Worm (Caenorhabditis elegans) whole organism, L4 larva: ENCODE measurements around the gene srh-265.

Experiments used
- F10B5.3 ChIP-seq: sonication (generic microtip); optimal IDR thresholded peaks from 2 replicates; lab custom pipeline; 2016; ENCODE audit warnings: mild to moderate bottlenecking, missing genetic modification characterization, missing compliant biosample characterization
- F44E2.7 ChIP-seq: fragments of 200-800 bp; sonication (Bioruptor generic); IDR thresholded peaks from 2 replicates; pipeline ENCODE4 v2.1.2; 2022; ENCODE audit warnings: missing genetic modification characterization, missing compliant biosample characterization
- F49E8.2 ChIP-seq: sonication (generic microtip); optimal IDR thresholded peaks from 2 replicates; lab custom pipeline; 2016; ENCODE audit warnings: missing compliant biosample characterization, mild to moderate bottlenecking, missing genetic modification characterization, borderline replicate concordance
- aha-1 ChIP-seq: fragments of 150-350 bp; peaks from one replicate; lab custom pipeline; 2014; ENCODE audit warnings: missing biosample characterization, missing genetic modification characterization
- aly-2 ChIP-seq: sonication (generic microtip); optimal IDR thresholded peaks from 2 replicates; lab custom pipeline; 2018; ENCODE audit warnings: missing biosample characterization, missing genetic modification characterization
- ama-1 ChIP-seq: fragments of 150-350 bp; optimal IDR thresholded peaks from 2 replicates; lab custom pipeline; 2014; ENCODE audit warnings: inconsistent platforms, mixed read lengths
- arid-1 ChIP-seq: fragments of 200-800 bp; sonication (Bioruptor generic); conservative IDR thresholded peaks from 2 replicates; pipeline ENCODE4 v1.3.6; 2022; ENCODE audit warnings: missing genetic modification reagents, missing genetic modification characterization, missing compliant biosample characterization
- ceh-62 ChIP-seq: sonication (generic microtip); optimal IDR thresholded peaks from 2 replicates; lab custom pipeline; 2017; ENCODE audit warnings: missing biosample characterization, missing genetic modification characterization
- ces-1 ChIP-seq: fragments of 150-350 bp; sonication (generic microtip); optimal IDR thresholded peaks from 4 replicates; lab custom pipeline; 2014; ENCODE audit warnings: missing biosample characterization, missing genetic modification reagents, missing genetic modification characterization
- cey-2 ChIP-seq: sonication (generic microtip); optimal IDR thresholded peaks from 3 replicates; lab custom pipeline; 2017; ENCODE audit warnings: missing genetic modification characterization, mild to moderate bottlenecking, missing compliant biosample characterization, antibody characterized with exemption, borderline replicate concordance; ENCODE audit not compliant: insufficient read depth
- daf-12 ChIP-seq: fragments of 150-350 bp; optimal IDR thresholded peaks from 2 replicates; lab custom pipeline; 2014; ENCODE audit warnings: missing biosample characterization, missing genetic modification reagents, missing genetic modification characterization
- daf-16 ChIP-seq, 3 experiments: sonication (generic microtip); optimal IDR thresholded peaks; 2 replicates each; lab custom pipeline; 2016 to 2017; ENCODE audit warnings: missing genetic modification characterization in 3 of 3, missing genetic modification reagents in 3 of 3, mild to moderate bottlenecking in 2 of 3, missing compliant biosample characterization in 2 of 3, missing biosample characterization in 1 of 3, moderate library complexity in 1 of 3
- daf-8 ChIP-seq: fragments of 200-800 bp; sonication (Bioruptor generic); IDR thresholded peaks from 2 replicates; pipeline ENCODE4 v1.3.6; 2022; ENCODE audit warnings: missing genetic modification characterization, missing compliant biosample characterization
- dmd-6 ChIP-seq: fragments of 200-800 bp; sonication (Bioruptor generic); IDR thresholded peaks from 2 replicates; pipeline ENCODE4 v1.3.6; 2022; ENCODE audit warnings: missing genetic modification reagents, missing genetic modification characterization, missing compliant biosample characterization
- dmd-9 ChIP-seq: fragments of 200-800 bp; sonication (Bioruptor generic); IDR thresholded peaks from 2 replicates; pipeline ENCODE4 v1.3.6; 2022; ENCODE audit warnings: missing genetic modification reagents, missing genetic modification characterization, missing compliant biosample characterization
- dve-1 ChIP-seq: sonication (generic microtip); optimal IDR thresholded peaks from 2 replicates; lab custom pipeline; 2017; ENCODE audit warnings: antibody characterized with exemption, mild to moderate bottlenecking, missing genetic modification characterization, missing compliant biosample characterization; ENCODE audit not compliant: insufficient read depth
- fos-1 ChIP-seq: fragments of 150-350 bp; optimal IDR thresholded peaks from 2 replicates; lab custom pipeline; 2014; ENCODE audit warnings: missing biosample characterization, missing genetic modification characterization
- hmg-1.1 ChIP-seq: fragments of 200-800 bp; sonication (Bioruptor generic); IDR thresholded peaks from 2 replicates; pipeline ENCODE4 v1.3.6; 2022; ENCODE audit warnings: missing genetic modification reagents, missing genetic modification characterization, missing compliant biosample characterization
- jun-1 ChIP-seq: fragments of 150-350 bp; optimal IDR thresholded peaks from 2 replicates; lab custom pipeline; 2014; ENCODE audit warnings: missing biosample characterization, missing genetic modification reagents, missing genetic modification characterization
- lin-1 ChIP-seq: fragments of 200-800 bp; sonication (Bioruptor generic); IDR thresholded peaks from 2 replicates; pipeline ENCODE4 v1.3.6; 2022; ENCODE audit warnings: missing genetic modification reagents, missing genetic modification characterization, missing compliant biosample characterization
- lin-13 ChIP-seq: fragments of 150-350 bp; optimal IDR thresholded peaks from 2 replicates; lab custom pipeline; 2014; ENCODE audit warnings: missing biosample characterization, missing genetic modification reagents, missing genetic modification characterization
- lin-39 ChIP-seq: fragments of 150-350 bp; optimal IDR thresholded peaks from 2 replicates; lab custom pipeline; 2014; ENCODE audit warnings: missing biosample characterization, missing genetic modification reagents, missing genetic modification characterization
- lir-3 ChIP-seq: sonication (generic microtip); optimal IDR thresholded peaks from 2 replicates; lab custom pipeline; 2016; ENCODE audit warnings: mild to moderate bottlenecking, missing genetic modification characterization, missing compliant biosample characterization
- madf-5 ChIP-seq, 2 experiments: fragments of 200-800 bp; sonication (Bioruptor generic); IDR thresholded peaks; 2 replicates each; pipeline ENCODE4 v1.3.6; 2022; ENCODE audit warnings: missing compliant biosample characterization in 2 of 2, missing genetic modification characterization in 2 of 2
- madf-9 ChIP-seq: fragments of 200-800 bp; sonication (Bioruptor generic); conservative IDR thresholded peaks from 2 replicates; pipeline ENCODE4 v1.3.6; 2022; ENCODE audit warnings: missing genetic modification reagents, missing genetic modification characterization, missing compliant biosample characterization
- nhr-102 ChIP-seq: sonication (generic microtip); optimal IDR thresholded peaks from 2 replicates; lab custom pipeline; 2016; ENCODE audit warnings: mild to moderate bottlenecking, missing genetic modification characterization, moderate library complexity, missing compliant biosample characterization
- nhr-111 ChIP-seq: fragments of 200-800 bp; sonication (Bioruptor generic); optimal IDR thresholded peaks from 2 replicates; lab custom pipeline; 2018; ENCODE audit warnings: mild to moderate bottlenecking, missing genetic modification characterization, missing compliant biosample characterization
- nhr-28 ChIP-seq: fragments of 150-350 bp; optimal IDR thresholded peaks from 2 replicates; lab custom pipeline; 2014; ENCODE audit warnings: missing biosample characterization, missing genetic modification characterization
- nhr-42 ChIP-seq: fragments of 200-800 bp; sonication (Bioruptor generic); IDR thresholded peaks from 2 replicates; pipeline ENCODE4 v1.3.6; 2022; ENCODE audit warnings: missing genetic modification characterization, missing compliant biosample characterization
- nhr-48 ChIP-seq: sonication (generic microtip); optimal IDR thresholded peaks from 2 replicates; lab custom pipeline; 2016; ENCODE audit warnings: mild to moderate bottlenecking, missing genetic modification characterization, missing compliant biosample characterization
- nhr-6 ChIP-seq: fragments of 150-350 bp; optimal IDR thresholded peaks from 2 replicates; lab custom pipeline; 2014; ENCODE audit warnings: missing biosample characterization, missing genetic modification characterization
- nhr-77 ChIP-seq: fragments of 150-350 bp; optimal IDR thresholded peaks from 2 replicates; lab custom pipeline; 2014; ENCODE audit warnings: missing biosample characterization, missing genetic modification characterization
- pqm-1 ChIP-seq: sonication (generic microtip); optimal IDR thresholded peaks from 2 replicates; lab custom pipeline; 2017; ENCODE audit warnings: missing biosample characterization, missing genetic modification characterization
- rbr-2 ChIP-seq: sonication (generic microtip); optimal IDR thresholded peaks from 2 replicates; lab custom pipeline; 2016; ENCODE audit warnings: missing genotype, missing genetic modification characterization, missing compliant biosample characterization
- saeg-2 ChIP-seq: fragments of 200-800 bp; sonication (Bioruptor generic); IDR thresholded peaks from 2 replicates; pipeline ENCODE4 v1.3.6; 2022; ENCODE audit warnings: missing genetic modification reagents, missing genetic modification characterization, missing compliant biosample characterization
- sdz-12 ChIP-seq: fragments of 200-800 bp; sonication (Bioruptor generic); optimal IDR thresholded peaks from 2 replicates; lab custom pipeline; 2018; ENCODE audit warnings: mild to moderate bottlenecking, missing genetic modification characterization, missing compliant biosample characterization
- skn-1 ChIP-seq: fragments of 150-350 bp; optimal IDR thresholded peaks from 2 replicates; lab custom pipeline; 2014; ENCODE audit warnings: missing biosample characterization, missing genetic modification characterization
- snpc-1.2 ChIP-seq: fragments of 200-800 bp; sonication (Bioruptor generic); IDR thresholded peaks from 2 replicates; pipeline ENCODE4 v1.3.6; 2022; ENCODE audit warnings: missing genetic modification reagents, missing genetic modification characterization, missing compliant biosample characterization
- snpc-4 ChIP-seq: fragments of 150-350 bp; optimal IDR thresholded peaks from 2 replicates; lab custom pipeline; 2014; ENCODE audit warnings: missing biosample characterization, missing genetic modification characterization
- spr-1 ChIP-seq: sonication (generic microtip); optimal IDR thresholded peaks from 2 replicates; lab custom pipeline; 2016; ENCODE audit warnings: mild to moderate bottlenecking, missing genetic modification characterization, missing compliant biosample characterization
- spr-3 ChIP-seq: fragments of 200-800 bp; sonication (Bioruptor generic); optimal IDR thresholded peaks from 2 replicates; lab custom pipeline; 2018; ENCODE audit warnings: mild to moderate bottlenecking, missing genetic modification characterization, missing compliant biosample characterization
- tag-97 ChIP-seq: fragments of 200-800 bp; sonication (Bioruptor generic); IDR thresholded peaks from 2 replicates; pipeline ENCODE4 v1.3.6; 2022; ENCODE audit warnings: missing genetic modification characterization, missing compliant biosample characterization
- unc-62 ChIP-seq, 3 experiments: fragments of 150-350 bp in 1 of 3; sonication (generic microtip); optimal IDR thresholded peaks in 2 of 3; peaks in 1 of 3; 1 replicate in 1 of 3; 2 replicates in 2 of 3; lab custom pipeline; 2014 to 2017; ENCODE audit warnings: missing biosample characterization in 3 of 3, missing genetic modification characterization in 3 of 3, missing genetic modification reagents in 3 of 3, missing genotype in 1 of 3
- zag-1 ChIP-seq: fragments of 150-350 bp; optimal IDR thresholded peaks from 2 replicates; lab custom pipeline; 2014; ENCODE audit warnings: missing biosample characterization, missing genetic modification characterization
- zfp-3 ChIP-seq: fragments of 200-800 bp; sonication (Bioruptor generic); conservative IDR thresholded peaks from 2 replicates; pipeline ENCODE4 v1.3.6; 2022; ENCODE audit warnings: missing genetic modification reagents, missing genetic modification characterization, missing compliant biosample characterization
- zip-2 ChIP-seq: fragments of 150-350 bp; optimal IDR thresholded peaks from 2 replicates; lab custom pipeline; 2014; ENCODE audit warnings: missing biosample characterization, missing genetic modification characterization

srh-265 gene

ce11 chrV:15436133-15436532, 20.1 kb downstream of the srh-265 start:
- TF ChIP-seq pqm-1, result peak; percentile 88
- TF ChIP-seq spr-1 (tag; lab: Kevin White, UChicago), result no peak
- TF ChIP-seq lin-39 (tag; lab: Kevin White, UChicago), result no peak
- no peak for TF ChIP-seq skn-1 (tag; lab: Kevin White, UChicago)
- no peak for TF ChIP-seq aly-2 (tag; lab: Kevin White, UChicago)
- no peak for TF ChIP-seq spr-3 (GFP tag; lab: Kevin White, UChicago)
- no peak for TF ChIP-seq nhr-102
- no peak for TF ChIP-seq zfp-3 (GFP tag; lab: Robert Waterston, UW)
- TF ChIP-seq lin-1 (GFP tag; lab: Robert Waterston, UW), result no peak
- no peak for TF ChIP-seq ces-1 (GFP tag; lab: Kevin White, UChicago)
- no peak for TF ChIP-seq fos-1 (tag; lab: Kevin White, UChicago)
- TF ChIP-seq madf-5 (GFP tag; IDR thresholded peaks at IDR 0.05; lab: Robert Waterston, UW), result no peak
- TF ChIP-seq nhr-111, result no peak
- TF ChIP-seq dve-1 (tag; lab: Kevin White, UChicago), result peak; percentile 51
- TF ChIP-seq nhr-77 (tag; lab: Kevin White, UChicago), result peak; percentile 10
- TF ChIP-seq daf-8 (GFP tag; lab: Robert Waterston, UW), result no peak
- TF ChIP-seq snpc-4 (tag; lab: Kevin White, UChicago), result no peak
- TF ChIP-seq nhr-42 (GFP tag; lab: Robert Waterston, UW), result no peak
- TF ChIP-seq lin-13 (GFP tag; lab: Kevin White, UChicago), result no peak
- TF ChIP-seq hmg-1.1 (GFP tag; lab: Robert Waterston, UW), result no peak
- no peak for TF ChIP-seq aha-1
- no peak for TF ChIP-seq sdz-12 (GFP tag; lab: Kevin White, UChicago)
- no peak for TF ChIP-seq jun-1 (tag; lab: Kevin White, UChicago)
- TF ChIP-seq daf-16 (GFP tag; optimal IDR thresholded peaks at IDR 0.05; lab: Kevin White, UChicago), result no peak
- peak; percentile 71 for TF ChIP-seq daf-16 (tag; optimal IDR thresholded peaks at IDR 0.05; lab: Kevin White, UChicago)
- TF ChIP-seq nhr-48 (tag; lab: Kevin White, UChicago), result peak; percentile 25
- no peak for TF ChIP-seq unc-62 (GFP tag; optimal IDR thresholded peaks at IDR 0.05 in 1 of 2; lab: Kevin White, UChicago)
- TF ChIP-seq unc-62 (tag; optimal IDR thresholded peaks at IDR 0.05; lab: Kevin White, UChicago), result no peak
- TF ChIP-seq rbr-2 (tag; lab: Kevin White, UChicago), result no peak
- no peak for TF ChIP-seq snpc-1.2 (GFP tag; lab: Robert Waterston, UW)
- no peak for TF ChIP-seq cey-2
- no peak for TF ChIP-seq F49E8.2 (tag; lab: Kevin White, UChicago)
- peak; percentile 66 for TF ChIP-seq nhr-6 (tag; lab: Kevin White, UChicago)
- TF ChIP-seq F44E2.7, result no peak
- peak; percentile 72 for TF ChIP-seq nhr-28 (tag; lab: Kevin White, UChicago)
- no peak for TF ChIP-seq ama-1 (lab: Kevin White, UChicago)
- TF ChIP-seq dmd-6 (GFP tag; lab: Robert Waterston, UW), result peak; percentile 95; the same call in 1 of the 2 replicates
- TF ChIP-seq dmd-9 (GFP tag; lab: Robert Waterston, UW), result no peak
- no peak for TF ChIP-seq ceh-62 (tag; lab: Kevin White, UChicago)
- no peak for TF ChIP-seq zip-2
- TF ChIP-seq daf-12 (tag; lab: Kevin White, UChicago), result no peak
- TF ChIP-seq, all 104 proteins: peak for 8

- TF ChIP-seq lir-3, result no peak
- TF ChIP-seq skn-1 (tag; lab: Kevin White, UChicago), result no peak
- TF ChIP-seq F10B5.3 (tag; lab: Kevin White, UChicago), result no peak
- TF ChIP-seq saeg-2 (GFP tag; lab: Robert Waterston, UW), result no peak
- TF ChIP-seq hmg-1.1 (GFP tag; lab: Robert Waterston, UW), result no peak
- no peak for TF ChIP-seq tag-97 (GFP tag; lab: Robert Waterston, UW)
- no peak for TF ChIP-seq F44E2.7
- TF ChIP-seq zag-1 (tag; lab: Kevin White, UChicago), result no peak
- no peak for TF ChIP-seq madf-9 (GFP tag; lab: Robert Waterston, UW)
- no peak for TF ChIP-seq arid-1 (GFP tag; lab: Robert Waterston, UW)
- TF ChIP-seq zfp-3 (GFP tag; lab: Robert Waterston, UW), result no peak
- no peak for TF ChIP-seq daf-12 (tag; lab: Kevin White, UChicago)
- TF ChIP-seq, all 104 proteins: peak for 0
Observed at ce11 chrV:15442384-15442783, 26.3 kb downstream of the srh-265 start.
